Worm (Caenorhabditis elegans): ENCODE results near the gene nrfl-1.

DNA sequence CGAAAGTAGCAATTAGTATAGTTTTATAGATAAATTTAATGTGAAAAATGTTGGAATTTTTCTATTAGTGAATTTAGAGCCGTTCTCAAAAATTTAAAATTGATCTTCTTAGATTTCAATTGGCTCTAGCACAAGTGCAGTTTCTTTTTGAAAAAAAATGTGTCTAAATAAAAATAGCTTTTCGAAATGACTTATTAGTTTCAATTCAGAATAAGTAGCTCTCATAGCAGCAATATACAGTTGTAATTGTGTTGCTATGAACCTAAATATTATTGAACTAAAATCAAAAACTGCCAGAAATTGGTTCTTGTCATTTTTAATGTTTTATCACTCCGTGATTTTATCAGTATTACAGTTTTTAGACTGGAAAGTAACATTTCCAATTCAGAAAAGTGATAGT lies 1.2 kb upstream of the nrfl-1 start:
- TF ChIP-seq sdc-2 (tag; optimal IDR thresholded peaks at IDR 0.05) = no peak
- TF ChIP-seq lin-11 (tag; optimal IDR thresholded peaks at IDR 0.05) = no peak
- TF ChIP-seq dmd-4 (tag; optimal IDR thresholded peaks at IDR 0.05; ENCODE audit: borderline replicate concordance) = no peak
- TF ChIP-seq pha-4 (tag; optimal IDR thresholded peaks at IDR 0.05) = no peak
- TF ChIP-seq pax-1 (tag; optimal IDR thresholded peaks at IDR 0.05) = no peak
- TF ChIP-seq lim-6 (tag; optimal IDR thresholded peaks at IDR 0.05) = no peak
